Worm (Caenorhabditis elegans) whole organism, L1 larva: ENCODE results near the gene fzy-1.
A peak's percentile ranks its signal among the peaks of the same experiment; 100 is the strongest.

ENCODE experiments used
- C16A3.4 ChIP-seq: fragments of 150-350 bp; optimal IDR thresholded peaks from 2 replicates; lab custom pipeline; 2014; ENCODE audit warnings: missing biosample characterization, missing genetic modification characterization
- F16B12.6 ChIP-seq: fragments of 150-350 bp; optimal IDR thresholded peaks from 2 replicates; lab custom pipeline; 2014; ENCODE audit warnings: missing biosample characterization, missing genetic modification characterization
- ama-1 ChIP-seq: fragments of 150-350 bp; optimal IDR thresholded peaks from 2 replicates; lab custom pipeline; 2014
- blmp-1 ChIP-seq: fragments of 150-350 bp; optimal IDR thresholded peaks from 2 replicates; lab custom pipeline; 2014; ENCODE audit warnings: missing biosample characterization, missing genetic modification characterization
- ceh-88 ChIP-seq: fragments of 200-800 bp; sonication (Bioruptor generic); IDR thresholded peaks from 2 replicates; pipeline ENCODE4 v1.3.6; 2022; ENCODE audit warnings: missing genetic modification characterization, missing compliant biosample characterization
- ces-1 ChIP-seq: fragments of 150-350 bp; optimal IDR thresholded peaks from 2 replicates; lab custom pipeline; 2014; ENCODE audit warnings: missing biosample characterization, missing genetic modification reagents, missing genetic modification characterization
- dpl-1 ChIP-seq, 3 experiments: fragments of 150-350 bp in 2 of 3; sonication (generic microtip) in 1 of 3; optimal IDR thresholded peaks; 2 replicates each; lab custom pipeline; 2014 to 2017; ENCODE audit warnings: missing biosample characterization in 3 of 3, missing genetic modification characterization in 3 of 3, missing genetic modification reagents in 3 of 3
- efl-1 ChIP-seq, 4 experiments: fragments of 150-350 bp; optimal IDR thresholded peaks in 3 of 4; peaks in 1 of 4; 1 replicate in 1 of 4; 2 replicates in 3 of 4; lab custom pipeline; 2014; ENCODE audit warnings: missing biosample characterization in 2 of 4, missing genetic modification characterization in 2 of 4, missing genetic modification reagents in 2 of 4
- egl-27 ChIP-seq, 2 experiments: fragments of 150-350 bp in 1 of 2; sonication (generic microtip); optimal IDR thresholded peaks; 3 replicates each; lab custom pipeline; 2017 to 2018; ENCODE audit warnings: missing biosample characterization in 2 of 2, missing genetic modification characterization in 2 of 2, missing genetic modification reagents in 2 of 2
- elt-3 ChIP-seq, 6 experiments: fragments of 150-350 bp in 1 of 6; sonication (generic microtip); optimal IDR thresholded peaks; 2 replicates each; lab custom pipeline; 2017 to 2018; ENCODE audit warnings: missing biosample characterization in 6 of 6, missing genetic modification characterization in 6 of 6, inconsistent platforms in 1 of 6
- ets-5 ChIP-seq: fragments of 200-800 bp; sonication (Bioruptor generic); IDR thresholded peaks from 2 replicates; pipeline ENCODE4 v1.3.6; 2022; ENCODE audit warnings: missing genetic modification characterization, missing compliant biosample characterization
- fkh-10 ChIP-seq: sonication (generic microtip); optimal IDR thresholded peaks from 2 replicates; lab custom pipeline; 2017; ENCODE audit warnings: missing biosample characterization, missing genetic modification reagents, missing genetic modification characterization
- fkh-8 ChIP-seq: sonication (generic microtip); optimal IDR thresholded peaks from 2 replicates; lab custom pipeline; 2016; ENCODE audit warnings: mild to moderate bottlenecking, missing genetic modification characterization, missing compliant biosample characterization
- hlh-4 ChIP-seq: sonication (generic microtip); optimal IDR thresholded peaks from 2 replicates; lab custom pipeline; 2016; ENCODE audit warnings: mild to moderate bottlenecking, missing genetic modification characterization, missing compliant biosample characterization
- irx-1 ChIP-seq: sonication (generic microtip); optimal IDR thresholded peaks from 2 replicates; lab custom pipeline; 2016; ENCODE audit warnings: missing genetic modification characterization, missing compliant biosample characterization
- isw-1 ChIP-seq: fragments of 200-800 bp; sonication (Bioruptor generic); IDR thresholded peaks from 2 replicates; pipeline ENCODE4 v1.3.6; 2022; ENCODE audit warnings: missing genetic modification characterization, missing compliant biosample characterization
- jun-1 ChIP-seq: fragments of 150-350 bp; optimal IDR thresholded peaks from 2 replicates; lab custom pipeline; 2014; ENCODE audit warnings: missing biosample characterization, missing genetic modification reagents, missing genetic modification characterization
- lin-15B ChIP-seq: fragments of 150-350 bp; sonication (generic microtip); optimal IDR thresholded peaks from 3 replicates; lab custom pipeline; 2014; ENCODE audit warnings: missing biosample characterization, missing genetic modification characterization
- lin-35 ChIP-seq, 2 experiments: fragments of 150-350 bp; optimal IDR thresholded peaks; 2 replicates each; lab custom pipeline; 2014; ENCODE audit warnings: missing biosample characterization in 2 of 2, missing genetic modification characterization in 2 of 2, missing genetic modification reagents in 2 of 2
- lin-39 ChIP-seq: fragments of 150-350 bp; optimal IDR thresholded peaks from 2 replicates; lab custom pipeline; 2014; ENCODE audit warnings: missing biosample characterization, missing genetic modification reagents, missing genetic modification characterization
- lir-3 ChIP-seq: sonication (generic microtip); optimal IDR thresholded peaks from 2 replicates; lab custom pipeline; 2016; ENCODE audit warnings: mild to moderate bottlenecking, missing genetic modification characterization, moderate library complexity, missing compliant biosample characterization; ENCODE audit not compliant: poor library complexity
- mab-9 ChIP-seq: fragments of 200-800 bp; sonication (Bioruptor generic); IDR thresholded peaks from 2 replicates; pipeline ENCODE4 v1.3.6; 2022; ENCODE audit warnings: missing genetic modification reagents, missing genetic modification characterization, missing compliant biosample characterization
- mef-2 ChIP-seq: fragments of 150-350 bp; optimal IDR thresholded peaks from 2 replicates; lab custom pipeline; 2014; ENCODE audit warnings: missing biosample characterization, missing genetic modification characterization
- nhr-11 ChIP-seq: fragments of 150-350 bp; optimal IDR thresholded peaks from 2 replicates; lab custom pipeline; 2014; ENCODE audit warnings: missing biosample characterization, missing genetic modification characterization
- nhr-19 ChIP-seq: fragments of 200-800 bp; sonication (Bioruptor generic); conservative IDR thresholded peaks from 2 replicates; pipeline ENCODE4 v1.3.6; 2022; ENCODE audit warnings: missing genetic modification characterization, missing compliant biosample characterization
- nhr-20 ChIP-seq: sonication (generic microtip); optimal IDR thresholded peaks from 2 replicates; lab custom pipeline; 2016; ENCODE audit warnings: mild to moderate bottlenecking, missing genetic modification characterization, missing compliant biosample characterization
- nhr-76 ChIP-seq: sonication (generic microtip); optimal IDR thresholded peaks from 2 replicates; lab custom pipeline; 2017; ENCODE audit warnings: missing biosample characterization, missing genetic modification characterization
- nhr-77 ChIP-seq: fragments of 150-350 bp; optimal IDR thresholded peaks from 2 replicates; lab custom pipeline; 2014; ENCODE audit warnings: missing biosample characterization, missing genetic modification characterization
- nhr-84 ChIP-seq: sonication (generic microtip); optimal IDR thresholded peaks from 2 replicates; lab custom pipeline; 2017; ENCODE audit warnings: missing biosample characterization, missing genetic modification characterization
- nhr-90 ChIP-seq: sonication (generic microtip); optimal IDR thresholded peaks from 2 replicates; lab custom pipeline; 2016; ENCODE audit warnings: mild to moderate bottlenecking, missing genetic modification characterization, missing compliant biosample characterization; ENCODE audit not compliant: poor library complexity
- pag-3 ChIP-seq: sonication (generic microtip); optimal IDR thresholded peaks from 2 replicates; lab custom pipeline; 2017; ENCODE audit warnings: missing genetic modification characterization, mild to moderate bottlenecking, missing compliant biosample characterization, antibody characterized with exemption, borderline replicate concordance; ENCODE audit not compliant: insufficient read depth
- snpc-4 ChIP-seq: fragments of 150-350 bp; optimal IDR thresholded peaks from 2 replicates; lab custom pipeline; 2014; ENCODE audit warnings: missing biosample characterization, missing genetic modification characterization
- sox-4 ChIP-seq: sonication (generic microtip); optimal IDR thresholded peaks from 2 replicates; lab custom pipeline; 2016; ENCODE audit warnings: missing genetic modification characterization, missing compliant biosample characterization
- sptf-1 ChIP-seq: fragments of 150-350 bp; optimal IDR thresholded peaks from 2 replicates; lab custom pipeline; 2014; ENCODE audit warnings: missing biosample characterization, missing genetic modification characterization
- swsn-7 ChIP-seq: sonication (generic microtip); optimal IDR thresholded peaks from 2 replicates; lab custom pipeline; 2016; ENCODE audit warnings: missing genetic modification characterization, missing compliant biosample characterization
- unc-98 ChIP-seq: fragments of 200-800 bp; sonication (Bioruptor generic); IDR thresholded peaks from 2 replicates; pipeline ENCODE4 v1.3.6; 2022; ENCODE audit warnings: missing genetic modification characterization, missing compliant biosample characterization
- vab-15 ChIP-seq: sonication (generic microtip); optimal IDR thresholded peaks from 2 replicates; lab custom pipeline; 2017; ENCODE audit warnings: missing genotype, mild to moderate bottlenecking, missing genetic modification characterization, missing compliant biosample characterization
- xbp-1 ChIP-seq: sonication (generic microtip); optimal IDR thresholded peaks from 2 replicates; lab custom pipeline; 2016; ENCODE audit warnings: missing genetic modification characterization, missing compliant biosample characterization
- zip-4 ChIP-seq: fragments of 200-800 bp; sonication (Bioruptor generic); optimal IDR thresholded peaks from 2 replicates; lab custom pipeline; 2018; ENCODE audit warnings: mild to moderate bottlenecking, missing genetic modification characterization, moderate library complexity, missing compliant biosample characterization

Gene fzy-1

DNA sequence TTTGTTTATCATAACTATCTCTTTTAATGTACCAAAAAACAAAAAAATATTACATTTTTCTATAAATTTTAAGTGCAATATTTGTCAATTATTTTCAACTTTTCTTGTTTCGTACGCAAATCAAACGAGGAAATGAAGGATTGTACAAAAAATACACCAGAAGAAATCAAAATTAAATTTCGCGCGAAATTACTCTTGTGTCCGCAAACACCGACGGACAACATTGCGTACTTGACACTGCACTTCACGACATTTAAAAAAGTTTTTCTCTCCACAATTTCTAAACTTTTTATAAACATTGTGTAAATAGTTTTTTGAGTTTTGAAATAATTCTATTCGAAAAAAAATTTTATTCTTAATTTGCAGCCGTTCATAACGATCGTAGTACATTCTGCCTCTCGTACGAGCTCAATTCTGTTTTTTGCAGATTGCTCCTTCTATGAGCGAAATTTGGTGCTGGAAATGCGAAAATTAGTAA is 26.6 kb upstream of the fzy-1 start, which contains the start of gene mrps-16 (continued):
- TF ChIP-seq mef-2 (tag; lab: Kevin White, UChicago): no peak
- peak; percentile 76 for TF ChIP-seq swsn-7
- TF ChIP-seq lin-39 (tag; lab: Kevin White, UChicago): peak; percentile 41
- no peak for TF ChIP-seq ces-1 (GFP tag; lab: Kevin White, UChicago)
- TF ChIP-seq nhr-11 (tag; lab: Kevin White, UChicago): no peak
- peak; percentile 31 for TF ChIP-seq lin-15B (tag; lab: Kevin White, UChicago)
- TF ChIP-seq lir-3: peak; percentile 41
- peak; percentile 73 for TF ChIP-seq nhr-20 (tag; lab: Kevin White, UChicago)
- TF ChIP-seq F16B12.6: peak; percentile 98
- peak; percentile 55 for TF ChIP-seq isw-1 (GFP tag; lab: Robert Waterston, UW)
- no peak for TF ChIP-seq ets-5 (GFP tag; lab: Robert Waterston, UW)
- TF ChIP-seq sox-4 (tag; lab: Kevin White, UChicago): no peak
- no peak for TF ChIP-seq pag-3 (tag; lab: Kevin White, UChicago)
- TF ChIP-seq fkh-10 (GFP tag; lab: Kevin White, UChicago): no peak
- TF ChIP-seq nhr-77 (tag; lab: Kevin White, UChicago): peak; percentile 37
- peak in 1 of 6 experiments; percentile 72 for TF ChIP-seq elt-3 (tag; optimal IDR thresholded peaks at IDR 0.05; lab: Kevin White, UChicago)
- peak; percentile 15 for TF ChIP-seq ama-1
- TF ChIP-seq nhr-19 (GFP tag; lab: Robert Waterston, UW): peak; percentile 78
- TF ChIP-seq lin-35 (GFP tag; optimal IDR thresholded peaks at IDR 0.05; lab: Kevin White, UChicago): peak; percentile 97 to 98
- TF ChIP-seq nhr-90 (tag; lab: Kevin White, UChicago): peak; percentile 64
- peak; percentile 38 for TF ChIP-seq irx-1 (tag; lab: Kevin White, UChicago)
- no peak for TF ChIP-seq ceh-88
- peak; percentile 36; the same call in 1 of the 2 replicates for TF ChIP-seq mab-9 (GFP tag; lab: Robert Waterston, UW)
- peak; percentile 44 for TF ChIP-seq zip-4 (GFP tag; lab: Kevin White, UChicago)
- TF ChIP-seq hlh-4: no peak
- no peak for TF ChIP-seq egl-27 (tag; optimal IDR thresholded peaks at IDR 0.05; lab: Kevin White, UChicago)
- peak; percentile 38 for TF ChIP-seq snpc-4 (tag; lab: Kevin White, UChicago)

DNA sequence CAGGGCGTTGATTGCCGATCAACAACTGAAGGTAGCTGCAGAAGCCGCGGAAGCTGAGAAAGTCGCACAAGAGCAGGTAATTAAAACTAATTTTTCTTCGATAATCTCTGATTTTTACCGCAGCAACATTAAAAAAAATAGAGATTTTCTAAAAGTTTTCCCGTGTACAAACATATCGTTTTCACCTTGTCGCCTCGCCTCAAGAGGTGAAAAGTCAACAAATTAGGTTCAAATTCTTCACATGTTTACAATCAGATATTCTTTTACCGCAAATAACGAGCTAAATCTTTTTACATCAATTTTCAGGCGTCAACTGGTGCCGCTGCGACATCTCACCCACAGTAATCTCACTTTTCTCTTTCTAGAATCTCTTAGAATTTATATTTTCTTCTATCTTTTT is 25.6 kb upstream of the fzy-1 start, which contains the start of gene ilcr-2:
ilcr-2 (plus strand) TSS at position 301 of the 400 bp plus-strand sequence.
- TF ChIP-seq fkh-8 (no peak), xbp-1 (no peak), dpl-1 (GFP tag; optimal IDR thresholded peaks at IDR 0.05; lab: Kevin White, UChicago) (no peak), nhr-11 (tag; lab: Kevin White, UChicago) (no peak)

DNA sequence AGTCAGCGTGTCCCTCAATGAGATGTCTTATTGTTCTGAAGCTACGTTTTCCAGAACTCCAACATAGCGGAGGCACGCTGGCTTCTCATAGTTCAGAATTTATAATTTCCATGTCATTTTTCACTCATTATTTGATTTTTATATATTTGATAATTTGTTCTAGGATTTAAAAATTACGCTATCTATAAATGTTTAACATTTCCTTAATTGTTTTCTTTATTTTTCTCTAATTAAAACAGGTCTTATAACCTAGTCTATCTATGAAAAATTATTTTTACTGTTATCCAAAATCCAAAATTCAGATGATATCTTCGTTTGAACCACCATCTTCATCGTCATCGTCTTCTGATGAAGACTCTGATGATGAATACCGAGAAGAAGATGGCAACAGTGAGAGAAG is 22.3 kb upstream of the fzy-1 start, which contains the start of gene F56D1.1:
F56D1.1 (plus strand) TSS at position 301 of the 400 bp plus-strand sequence.
- TF ChIP-seq vab-15 (tag; lab: Kevin White, UChicago) (no peak), sptf-1 (tag; lab: Kevin White, UChicago) (no peak), efl-1 (optimal IDR thresholded peaks at IDR 0.05; lab: Kevin White, UChicago) (no peak), efl-1 (GFP tag; optimal IDR thresholded peaks at IDR 0.05 in 1 of 2; lab: Kevin White, UChicago) (peak in 1 of 2 experiments; percentile 49), lin-35 (GFP tag; optimal IDR thresholded peaks at IDR 0.05; lab: Kevin White, UChicago) (no peak), ama-1 (no peak)
- TF ChIP-seq, all 84 proteins: peak for 1

DNA sequence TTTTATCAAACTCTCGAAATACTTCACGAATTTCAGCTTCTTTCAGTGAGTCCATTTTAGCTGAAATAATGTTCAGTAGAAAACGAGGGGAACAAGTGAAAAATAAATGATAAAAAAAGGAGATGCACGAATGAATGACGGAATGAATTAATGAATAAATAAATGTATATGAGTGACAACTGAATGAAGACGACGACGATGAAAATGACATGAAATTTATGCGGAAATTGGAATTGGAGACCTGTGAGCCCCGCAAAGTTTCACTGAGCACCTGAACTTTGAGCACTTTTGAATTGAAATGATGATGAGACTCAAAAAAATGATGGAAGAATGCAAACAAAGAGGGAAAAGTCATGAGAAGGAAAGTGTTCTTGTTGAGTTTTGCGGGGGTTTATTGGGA is 18.6 kb upstream of the fzy-1 start, which contains the start of gene cal-8:
cal-8 (minus strand) TSS at position 60 of the 400 bp plus-strand sequence.
- TF ChIP-seq lir-3 (no peak), ces-1 (GFP tag; lab: Kevin White, UChicago) (no peak)

DNA sequence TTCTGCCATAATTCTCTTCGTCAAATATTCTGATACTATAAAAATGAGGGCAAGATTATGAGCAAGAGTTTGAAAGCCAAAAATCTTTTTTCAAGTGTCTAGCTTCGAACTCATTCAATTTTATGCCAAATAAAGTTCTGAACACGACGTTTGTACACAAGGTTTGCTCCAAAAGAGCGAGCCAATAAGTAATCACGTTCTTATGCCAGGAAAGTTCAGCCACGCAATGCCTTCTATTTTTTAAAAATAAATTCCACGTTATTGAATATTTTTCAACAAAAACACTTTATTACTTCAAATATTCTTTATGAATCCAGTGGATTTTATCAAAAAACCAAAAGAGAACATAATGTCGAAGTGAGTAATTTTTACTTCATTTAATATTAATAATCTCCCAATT is 12.7 kb upstream of the fzy-1 start, which contains the start of gene nep-5:
nep-5 (plus strand) TSS at position 301 of the 400 bp plus-strand sequence.
- no peak for TF ChIP-seq irx-1 (tag; lab: Kevin White, UChicago)
- TF ChIP-seq C16A3.4 (tag; lab: Kevin White, UChicago): no peak
- TF ChIP-seq nhr-77 (tag; lab: Kevin White, UChicago): no peak
- TF ChIP-seq nhr-76 (tag; lab: Kevin White, UChicago): no peak
- TF ChIP-seq unc-98 (GFP tag; lab: Robert Waterston, UW): no peak
- TF ChIP-seq jun-1 (tag; lab: Kevin White, UChicago): no peak
- no peak for TF ChIP-seq blmp-1 (tag; lab: Kevin White, UChicago)
- no peak for TF ChIP-seq vab-15 (tag; lab: Kevin White, UChicago)
- no peak for TF ChIP-seq sptf-1 (tag; lab: Kevin White, UChicago)
- no peak for TF ChIP-seq mef-2 (tag; lab: Kevin White, UChicago)
- TF ChIP-seq F16B12.6: no peak
- no peak for TF ChIP-seq nhr-84 (tag; lab: Kevin White, UChicago)
